Worm (Caenorhabditis elegans) whole organism, L2 larva: ENCODE measurements around the gene mop-25.1.

Experiments used
- C34F6.9 ChIP-seq: fragments of 150-350 bp; optimal IDR thresholded peaks from 2 replicates; lab custom pipeline; 2014; ENCODE audit warnings: missing biosample characterization, missing genetic modification characterization
- F13H6.1 ChIP-seq: sonication (generic microtip); optimal IDR thresholded peaks from 2 replicates; lab custom pipeline; 2016; ENCODE audit warnings: missing genetic modification characterization, missing compliant biosample characterization
- Y55F3AM.14 ChIP-seq: fragments of 200-800 bp; sonication (Bioruptor generic); optimal IDR thresholded peaks from 2 replicates; lab custom pipeline; 2018; ENCODE audit warnings: mild to moderate bottlenecking, missing genetic modification characterization, missing compliant biosample characterization
- ama-1 ChIP-seq: fragments of 150-350 bp; optimal IDR thresholded peaks from 2 replicates; lab custom pipeline; 2018; ENCODE audit warnings: inconsistent platforms
- ceh-16 ChIP-seq: fragments of 150-350 bp; optimal IDR thresholded peaks from 2 replicates; lab custom pipeline; 2014; ENCODE audit warnings: missing biosample characterization, missing genetic modification characterization
- ceh-82 ChIP-seq: fragments of 150-350 bp; optimal IDR thresholded peaks from 2 replicates; lab custom pipeline; 2014; ENCODE audit warnings: missing biosample characterization, missing genetic modification characterization
- crh-2 ChIP-seq: sonication (generic microtip); optimal IDR thresholded peaks from 2 replicates; lab custom pipeline; 2017; ENCODE audit warnings: missing biosample characterization, missing genetic modification characterization
- dmd-4 ChIP-seq: sonication (generic microtip); optimal IDR thresholded peaks from 2 replicates; lab custom pipeline; 2017; ENCODE audit warnings: missing biosample characterization, missing genetic modification characterization
- egl-27 ChIP-seq: sonication (generic microtip); optimal IDR thresholded peaks from 3 replicates; lab custom pipeline; 2017; ENCODE audit warnings: missing biosample characterization, missing genetic modification reagents, missing genetic modification characterization
- elt-1 ChIP-seq: fragments of 150-350 bp; optimal IDR thresholded peaks from 2 replicates; lab custom pipeline; 2014; ENCODE audit warnings: missing biosample characterization, missing genetic modification characterization
- fos-1 ChIP-seq: fragments of 150-350 bp; optimal IDR thresholded peaks from 2 replicates; lab custom pipeline; 2014; ENCODE audit warnings: missing biosample characterization, missing genetic modification characterization
- gmeb-1 ChIP-seq: fragments of 150-350 bp; optimal IDR thresholded peaks from 2 replicates; lab custom pipeline; 2014; ENCODE audit warnings: missing biosample characterization, missing genetic modification characterization
- lin-11 ChIP-seq: fragments of 150-350 bp; sonication (generic microtip); optimal IDR thresholded peaks from 2 replicates; lab custom pipeline; 2014; ENCODE audit warnings: missing biosample characterization, missing genetic modification characterization, inconsistent platforms, mixed read lengths
- lin-13 ChIP-seq: fragments of 150-350 bp; optimal IDR thresholded peaks from 2 replicates; lab custom pipeline; 2014; ENCODE audit warnings: missing biosample characterization, missing genetic modification reagents, missing genetic modification characterization
- lsy-2 ChIP-seq, 2 experiments: fragments of 150-350 bp in 1 of 2; sonication (generic microtip) in 1 of 2; optimal IDR thresholded peaks; 2 replicates each; lab custom pipeline; 2014 to 2017; ENCODE audit warnings: missing biosample characterization in 2 of 2, missing genetic modification characterization in 2 of 2
- mab-5 ChIP-seq: fragments of 150-350 bp; optimal IDR thresholded peaks from 2 replicates; lab custom pipeline; 2014; ENCODE audit warnings: missing biosample characterization, missing genetic modification characterization
- mbf-1 ChIP-seq: sonication (generic microtip); optimal IDR thresholded peaks from 2 replicates; lab custom pipeline; 2017; ENCODE audit warnings: missing biosample characterization, missing genetic modification characterization
- mdl-1 ChIP-seq, 2 experiments: fragments of 150-350 bp in 1 of 2; sonication (generic microtip) in 1 of 2; optimal IDR thresholded peaks; 2 replicates each; lab custom pipeline; 2017; ENCODE audit warnings: missing biosample characterization in 2 of 2, missing genetic modification characterization in 2 of 2
- nhr-10 ChIP-seq: sonication (generic microtip); optimal IDR thresholded peaks from 2 replicates; lab custom pipeline; 2017; ENCODE audit warnings: missing biosample characterization, missing genetic modification characterization
- nhr-11 ChIP-seq: fragments of 150-350 bp; optimal IDR thresholded peaks from 2 replicates; lab custom pipeline; 2014; ENCODE audit warnings: missing biosample characterization, missing genetic modification characterization
- nhr-129 ChIP-seq: fragments of 150-350 bp; optimal IDR thresholded peaks from 2 replicates; lab custom pipeline; 2014; ENCODE audit warnings: missing biosample characterization, missing genetic modification characterization
- nhr-21 ChIP-seq: fragments of 150-350 bp; optimal IDR thresholded peaks from 2 replicates; lab custom pipeline; 2014; ENCODE audit warnings: missing biosample characterization, missing genetic modification characterization
- nhr-23 ChIP-seq: fragments of 150-350 bp; optimal IDR thresholded peaks from 2 replicates; lab custom pipeline; 2014; ENCODE audit warnings: missing biosample characterization, missing genetic modification reagents, missing genetic modification characterization
- nhr-237 ChIP-seq: fragments of 150-350 bp; optimal IDR thresholded peaks from 2 replicates; lab custom pipeline; 2014; ENCODE audit warnings: missing biosample characterization, missing genetic modification characterization
- nhr-25 ChIP-seq: fragments of 150-350 bp; sonication (generic microtip); optimal IDR thresholded peaks from 3 replicates; lab custom pipeline; 2014; ENCODE audit warnings: missing biosample characterization, missing genetic modification characterization
- nhr-6 ChIP-seq: fragments of 150-350 bp; optimal IDR thresholded peaks from 2 replicates; lab custom pipeline; 2014; ENCODE audit warnings: missing biosample characterization, missing genetic modification characterization
- skn-1 ChIP-seq: sonication (generic microtip); optimal IDR thresholded peaks from 2 replicates; lab custom pipeline; 2017; ENCODE audit warnings: missing biosample characterization, missing genetic modification characterization
- sma-3 ChIP-seq: sonication (generic microtip); optimal IDR thresholded peaks from 2 replicates; lab custom pipeline; 2016; ENCODE audit warnings: missing genetic modification reagents, missing genetic modification characterization, missing compliant biosample characterization
- sma-9 ChIP-seq, 2 experiments: fragments of 150-350 bp in 1 of 2; sonication (generic microtip) in 1 of 2; optimal IDR thresholded peaks; 2 replicates each; lab custom pipeline; 2014 to 2016; ENCODE audit warnings: missing genetic modification characterization in 2 of 2, mild to moderate bottlenecking in 1 of 2, missing biosample characterization in 1 of 2, missing compliant biosample characterization in 1 of 2, missing genetic modification reagents in 1 of 2, moderate library complexity in 1 of 2
- unc-55 ChIP-seq: fragments of 150-350 bp; sonication (generic microtip); optimal IDR thresholded peaks from 3 replicates; lab custom pipeline; 2014; ENCODE audit warnings: missing biosample characterization, missing genetic modification reagents, missing genetic modification characterization
- unc-62 ChIP-seq: fragments of 150-350 bp; optimal IDR thresholded peaks from 2 replicates; lab custom pipeline; 2014; ENCODE audit warnings: missing biosample characterization, missing genetic modification reagents, missing genetic modification characterization
- zag-1 ChIP-seq: fragments of 150-350 bp; optimal IDR thresholded peaks from 2 replicates; lab custom pipeline; 2014; ENCODE audit warnings: missing biosample characterization, missing genetic modification characterization
- ztf-1 ChIP-seq: fragments of 200-800 bp; sonication (Bioruptor generic); conservative IDR thresholded peaks from 2 replicates; pipeline ENCODE4 v1.3.6; 2022; ENCODE audit warnings: missing genetic modification characterization, missing compliant biosample characterization
- ztf-11 ChIP-seq: sonication (generic microtip); optimal IDR thresholded peaks from 2 replicates; lab custom pipeline; 2017; ENCODE audit warnings: missing biosample characterization, missing genetic modification characterization

mop-25.1 gene

ce11 chrX:3969353-3969752 lies 42.7 kb upstream of the mop-25.1 start:
- TF ChIP-seq crh-2 (tag; lab: Kevin White, UChicago) (peak; percentile 25), nhr-237 (tag; lab: Kevin White, UChicago) (no peak), sma-9 (GFP tag; optimal IDR thresholded peaks at IDR 0.05; lab: Kevin White, UChicago) (peak; percentile 18), sma-9 (tag; optimal IDR thresholded peaks at IDR 0.05; lab: Kevin White, UChicago) (no peak), nhr-129 (tag; lab: Kevin White, UChicago) (peak; percentile 49)

DNA sequence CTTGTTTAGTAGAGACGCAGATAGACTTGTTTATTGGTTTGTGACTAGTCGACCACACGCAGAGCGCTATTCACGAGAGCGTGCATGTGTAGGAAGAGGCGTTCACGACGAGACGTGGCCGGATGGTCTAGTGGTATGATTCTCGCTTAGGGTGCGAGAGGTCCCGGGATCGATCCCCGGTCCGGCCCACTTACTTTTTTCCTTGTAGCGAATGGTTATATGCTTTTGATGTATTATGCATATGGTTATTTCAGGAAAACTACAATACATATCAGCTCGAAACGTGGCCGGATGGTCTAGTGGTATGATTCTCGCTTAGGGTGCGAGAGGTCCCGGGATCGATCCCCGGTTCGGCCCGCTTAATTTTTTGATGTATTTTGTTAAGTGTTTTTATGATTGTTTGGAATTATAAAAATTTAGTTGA lies 42.0 kb upstream of the mop-25.1 start:
- TF ChIP-seq skn-1 (tag; lab: Kevin White, UChicago): no peak
- peak in 1 of 2 experiments; percentile 69 for TF ChIP-seq lsy-2 (tag; optimal IDR thresholded peaks at IDR 0.05; lab: Kevin White, UChicago)
- TF ChIP-seq C34F6.9 (tag; lab: Kevin White, UChicago): peak; percentile 47
- peak in 1 of 2 experiments; percentile 44 for TF ChIP-seq mdl-1 (tag; optimal IDR thresholded peaks at IDR 0.05; lab: Kevin White, UChicago)
- peak; percentile 68 for TF ChIP-seq F13H6.1
- peak; percentile 84 for TF ChIP-seq crh-2 (tag; lab: Kevin White, UChicago)
- TF ChIP-seq sma-3 (GFP tag; lab: Kevin White, UChicago): peak; percentile 76
- TF ChIP-seq nhr-21 (tag; lab: Kevin White, UChicago): peak; percentile 48
- peak; percentile 68 for TF ChIP-seq lin-11 (tag; lab: Kevin White, UChicago)
- no peak for TF ChIP-seq ceh-82 (tag; lab: Kevin White, UChicago)
- TF ChIP-seq sma-9 (GFP tag; optimal IDR thresholded peaks at IDR 0.05; lab: Kevin White, UChicago): peak; percentile 72
- no peak for TF ChIP-seq sma-9 (tag; optimal IDR thresholded peaks at IDR 0.05; lab: Kevin White, UChicago)
- TF ChIP-seq fos-1 (tag; lab: Kevin White, UChicago): peak; percentile 70
- peak; percentile 59 for TF ChIP-seq unc-55 (GFP tag; lab: Kevin White, UChicago)
- no peak for TF ChIP-seq nhr-11
- no peak for TF ChIP-seq elt-1 (tag; lab: Kevin White, UChicago)
- peak; percentile 89 for TF ChIP-seq nhr-129 (tag; lab: Kevin White, UChicago)
- TF ChIP-seq gmeb-1 (tag; lab: Kevin White, UChicago): peak; percentile 67
- peak; percentile 67 for TF ChIP-seq mab-5 (tag; lab: Kevin White, UChicago)
- peak; percentile 59 for TF ChIP-seq egl-27 (tag; lab: Kevin White, UChicago)
- TF ChIP-seq zag-1 (tag; lab: Kevin White, UChicago): peak; percentile 37
- peak; percentile 67 for TF ChIP-seq lin-13 (GFP tag; lab: Kevin White, UChicago)
- TF ChIP-seq nhr-6 (tag; lab: Kevin White, UChicago): no peak

ce11 chrX:3970786-3971185 lies 41.2 kb upstream of the mop-25.1 start:
- no peak for TF ChIP-seq nhr-129 (tag; lab: Kevin White, UChicago)
- TF ChIP-seq dmd-4 (tag; lab: Kevin White, UChicago): no peak
- TF ChIP-seq ama-1: no peak
- no peak for TF ChIP-seq fos-1 (tag; lab: Kevin White, UChicago)
- no peak for TF ChIP-seq Y55F3AM.14
- TF ChIP-seq nhr-23: no peak
- no peak for TF ChIP-seq mbf-1 (tag; lab: Kevin White, UChicago)
- TF ChIP-seq ceh-16: no peak
- TF ChIP-seq ztf-1: no peak
- TF ChIP-seq sma-3 (GFP tag; lab: Kevin White, UChicago): no peak
- no peak for TF ChIP-seq ztf-11 (tag; lab: Kevin White, UChicago)
- no peak for TF ChIP-seq gmeb-1 (tag; lab: Kevin White, UChicago)
- TF ChIP-seq nhr-25 (tag; lab: Kevin White, UChicago): no peak
- TF ChIP-seq mdl-1 (tag; optimal IDR thresholded peaks at IDR 0.05; lab: Kevin White, UChicago): no peak
- TF ChIP-seq unc-62: no peak
- no peak for TF ChIP-seq lin-11 (tag; lab: Kevin White, UChicago)
- TF ChIP-seq nhr-10: no peak

DNA sequence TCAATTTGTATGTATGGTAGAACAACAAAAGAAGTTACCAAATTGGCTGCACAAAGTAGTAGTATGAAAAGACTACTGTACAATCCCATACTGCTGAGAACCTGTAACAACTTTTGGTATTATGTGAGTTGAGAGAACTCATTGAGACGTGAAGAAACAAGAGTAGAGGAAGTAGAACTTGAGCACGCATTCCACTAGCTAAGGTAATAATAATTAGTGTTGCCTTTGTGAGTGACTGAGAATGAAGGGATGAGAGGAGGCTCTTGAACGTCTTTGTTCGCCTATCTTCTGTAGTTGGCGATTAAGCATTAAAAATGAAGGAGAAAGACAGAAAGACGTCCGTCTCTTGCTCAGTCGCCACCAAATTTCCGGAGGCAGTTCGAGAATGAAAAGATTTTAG lies 38.5 kb upstream of the mop-25.1 start, which contains the start of gene C16B8.4:
TSS of gene C16B8.4 (minus strand) at position 101 of the 400 bp plus-strand sequence.
- TF ChIP-seq F13H6.1 (no peak), dmd-4 (tag; lab: Kevin White, UChicago) (no peak), nhr-129 (tag; lab: Kevin White, UChicago) (no peak), mab-5 (tag; lab: Kevin White, UChicago) (no peak), fos-1 (tag; lab: Kevin White, UChicago) (no peak), Y55F3AM.14 (no peak), mdl-1 (tag; optimal IDR thresholded peaks at IDR 0.05; lab: Kevin White, UChicago) (no peak), nhr-237 (tag; lab: Kevin White, UChicago) (no peak), nhr-23 (no peak)
